Fruit fly (Drosophila melanogaster) whole organism, prepupa: ENCODE data around the gene Sam-S.

Experiments
- Blimp-1 ChIP-seq: fragments of 200-800 bp; sonication (Bioruptor generic); optimal IDR thresholded peaks from 3 replicates; lab custom pipeline; 2017; ENCODE audit warnings: missing biosample characterization, missing genetic modification characterization, mild to moderate bottlenecking, moderate library complexity, missing genetic modification reagents
- CG10669 ChIP-seq: fragments of 200-800 bp; sonication (Bioruptor generic); optimal IDR thresholded peaks from 3 replicates; lab custom pipeline; 2018; ENCODE audit warnings: missing biosample characterization, mild to moderate bottlenecking, missing genetic modification characterization, moderate library complexity
- CG11294 ChIP-seq: fragments of 200-800 bp; sonication (Bioruptor generic); IDR thresholded peaks from 2 replicates; pipeline ENCODE4 v1.3.6; 2022; ENCODE audit warnings: missing biosample characterization, missing genetic modification characterization
- CG11762 ChIP-seq: fragments of 200-800 bp; sonication (Bioruptor generic); optimal IDR thresholded peaks from 3 replicates; lab custom pipeline; 2016; ENCODE audit warnings: missing biosample characterization, missing genetic modification characterization; ENCODE audit not compliant: insufficient read depth
- CG11902 ChIP-seq: fragments of 200-800 bp; sonication (Bioruptor generic); optimal IDR thresholded peaks from 3 replicates; lab custom pipeline; 2016; ENCODE audit warnings: missing biosample characterization, missing genetic modification characterization
- CG15336 ChIP-seq: fragments of 200-800 bp; sonication (Bioruptor generic); IDR thresholded peaks from 2 replicates; pipeline ENCODE4 v1.3.6; 2022; ENCODE audit warnings: missing biosample characterization, missing genetic modification characterization
- CG16779 ChIP-seq: fragments of 200-800 bp; sonication (Bioruptor generic); optimal IDR thresholded peaks from 3 replicates; lab custom pipeline; 2017; ENCODE audit warnings: missing biosample characterization, mild to moderate bottlenecking, missing genetic modification characterization
- CG3032 ChIP-seq: fragments of 200-800 bp; optimal IDR thresholded peaks from 2 replicates; lab custom pipeline; 2019; ENCODE audit warnings: missing biosample characterization, mild to moderate bottlenecking, missing genetic modification characterization, moderate library complexity
- CG32006 ChIP-seq: fragments of 200-800 bp; sonication (Bioruptor generic); optimal IDR thresholded peaks from 3 replicates; lab custom pipeline; 2017; ENCODE audit warnings: missing biosample characterization, mild to moderate bottlenecking, missing genetic modification characterization
- CG3919 ChIP-seq: fragments of 200-800 bp; sonication (Bioruptor generic); optimal IDR thresholded peaks from 3 replicates; lab custom pipeline; 2016; ENCODE audit warnings: missing biosample characterization, missing genetic modification characterization
- CG4318 ChIP-seq: fragments of 200-800 bp; sonication (Bioruptor generic); optimal IDR thresholded peaks from 3 replicates; lab custom pipeline; 2017; ENCODE audit warnings: missing biosample characterization, mild to moderate bottlenecking, missing genetic modification characterization
- CG6163 ChIP-seq: fragments of 200-800 bp; sonication (Bioruptor generic); IDR thresholded peaks from 3 replicates; pipeline ENCODE4 v1.3.6; 2022; ENCODE audit warnings: missing biosample characterization, missing genetic modification characterization
- CG6276 ChIP-seq: fragments of 200-800 bp; sonication (Bioruptor generic); optimal IDR thresholded peaks from 2 replicates; lab custom pipeline; 2017; ENCODE audit warnings: missing biosample characterization, mild to moderate bottlenecking, missing genetic modification characterization
- CG6808 ChIP-seq: fragments of 200-800 bp; sonication (Bioruptor generic); optimal IDR thresholded peaks from 3 replicates; lab custom pipeline; 2017; ENCODE audit warnings: missing biosample characterization, missing genetic modification characterization, mild to moderate bottlenecking, moderate library complexity, missing genetic modification reagents
- CG8119 ChIP-seq: fragments of 200-800 bp; sonication (Bioruptor generic); IDR thresholded peaks from 3 replicates; pipeline ENCODE4 v1.3.6; 2022; ENCODE audit warnings: missing biosample characterization, missing genetic modification characterization
- CG8319 ChIP-seq: fragments of 200-800 bp; sonication (Bioruptor generic); optimal IDR thresholded peaks from 3 replicates; lab custom pipeline; 2016; ENCODE audit warnings: missing biosample characterization, missing genetic modification characterization
- Eip75B ChIP-seq: fragments of 200-800 bp; sonication (Bioruptor generic); optimal IDR thresholded peaks from 3 replicates; lab custom pipeline; 2016; ENCODE audit warnings: missing biosample characterization, missing genetic modification characterization
- Eip78C ChIP-seq: fragments of 200-800 bp; sonication (Bioruptor generic); peaks from one replicate; lab custom pipeline; 2016; ENCODE audit warnings: missing biosample characterization, missing genetic modification characterization
- Eip93F ChIP-seq: fragments of 200-800 bp; sonication (Bioruptor generic); optimal IDR thresholded peaks from 2 replicates; lab custom pipeline; 2016; ENCODE audit warnings: missing biosample characterization, mild to moderate bottlenecking, missing genetic modification characterization
- Ets21C ChIP-seq: fragments of 200-800 bp; sonication (Bioruptor generic); optimal IDR thresholded peaks from 3 replicates; lab custom pipeline; 2016; ENCODE audit warnings: missing biosample characterization, missing genetic modification characterization
- Ets96B ChIP-seq: fragments of 200-800 bp; optimal IDR thresholded peaks from 2 replicates; lab custom pipeline; 2019; ENCODE audit warnings: missing biosample characterization, mild to moderate bottlenecking, missing genetic modification characterization, moderate library complexity
- Gug ChIP-seq: fragments of 200-800 bp; sonication (Bioruptor generic); IDR thresholded peaks from 2 replicates; pipeline ENCODE4 v1.3.6; 2022; ENCODE audit warnings: missing biosample characterization, missing genetic modification characterization
- Hr38 ChIP-seq: sonication (Bioruptor generic); optimal IDR thresholded peaks from 2 replicates; lab custom pipeline; 2016; ENCODE audit warnings: missing biosample characterization, missing genetic modification characterization
- Hr39 ChIP-seq: fragments of 200-800 bp; sonication (Bioruptor generic); optimal IDR thresholded peaks from 2 replicates; lab custom pipeline; 2016; ENCODE audit warnings: missing biosample characterization, missing genetic modification characterization
- Hr4 ChIP-seq: fragments of 200-800 bp; sonication (Bioruptor generic); optimal IDR thresholded peaks from 3 replicates; lab custom pipeline; 2016; ENCODE audit warnings: missing biosample characterization, missing genetic modification characterization
- Lpt ChIP-seq: fragments of 200-800 bp; sonication (Bioruptor generic); optimal IDR thresholded peaks from 3 replicates; lab custom pipeline; 2016; ENCODE audit warnings: missing biosample characterization, missing genetic modification characterization
- Met ChIP-seq: fragments of 200-800 bp; sonication (Bioruptor generic); optimal IDR thresholded peaks from 3 replicates; lab custom pipeline; 2016; ENCODE audit warnings: missing biosample characterization, missing genetic modification characterization
- OdsH ChIP-seq: fragments of 200-800 bp; sonication (Bioruptor generic); optimal IDR thresholded peaks from 3 replicates; lab custom pipeline; 2016; ENCODE audit warnings: missing biosample characterization, missing genetic modification characterization
- Smox ChIP-seq: fragments of 200-800 bp; sonication (Bioruptor generic); optimal IDR thresholded peaks from 3 replicates; lab custom pipeline; 2016; ENCODE audit warnings: missing biosample characterization, missing genetic modification characterization
- Sox102F ChIP-seq: fragments of 200-800 bp; sonication (Bioruptor generic); optimal IDR thresholded peaks from 2 replicates; lab custom pipeline; 2016; ENCODE audit warnings: missing biosample characterization, mild to moderate bottlenecking, missing genetic modification characterization
- acj6 ChIP-seq: fragments of 200-800 bp; sonication (Bioruptor generic); optimal IDR thresholded peaks from 3 replicates; lab custom pipeline; 2016; ENCODE audit warnings: missing biosample characterization, missing genetic modification characterization
- cyc ChIP-seq: fragments of 200-800 bp; sonication (Bioruptor generic); optimal IDR thresholded peaks from 3 replicates; lab custom pipeline; 2016; ENCODE audit warnings: missing biosample characterization, missing genetic modification characterization
- dac ChIP-seq: fragments of 200-800 bp; sonication (Bioruptor generic); optimal IDR thresholded peaks from 2 replicates; lab custom pipeline; 2017; ENCODE audit warnings: missing biosample characterization, mild to moderate bottlenecking, missing genetic modification characterization
- dsx ChIP-seq: fragments of 200-800 bp; optimal IDR thresholded peaks from 3 replicates; lab custom pipeline; 2019; ENCODE audit warnings: missing biosample characterization, mild to moderate bottlenecking, missing genetic modification characterization, moderate library complexity; ENCODE audit not compliant: poor library complexity, severe bottlenecking
- fd59A ChIP-seq: fragments of 200-800 bp; sonication (Bioruptor generic); optimal IDR thresholded peaks from 2 replicates; lab custom pipeline; 2017; ENCODE audit warnings: missing biosample characterization, mild to moderate bottlenecking, missing genetic modification characterization, missing genetic modification reagents
- fd85E ChIP-seq: fragments of 200-800 bp; sonication (Bioruptor generic); optimal IDR thresholded peaks from 3 replicates; lab custom pipeline; 2016; ENCODE audit warnings: missing biosample characterization, missing genetic modification characterization
- fkh ChIP-seq: fragments of 200-800 bp; sonication (Bioruptor generic); optimal IDR thresholded peaks from 3 replicates; lab custom pipeline; 2017; ENCODE audit warnings: missing biosample characterization, mild to moderate bottlenecking, missing genetic modification characterization, moderate library complexity
- lz ChIP-seq: fragments of 200-800 bp; sonication (Bioruptor generic); optimal IDR thresholded peaks from 3 replicates; lab custom pipeline; 2016; ENCODE audit warnings: missing biosample characterization, missing genetic modification characterization
- pdm3 ChIP-seq: fragments of 200-800 bp; sonication (Bioruptor generic); optimal IDR thresholded peaks from 3 replicates; lab custom pipeline; 2016; ENCODE audit warnings: missing biosample characterization, missing genetic modification characterization
- spab ChIP-seq: fragments of 200-800 bp; sonication (Bioruptor generic); optimal IDR thresholded peaks from 2 replicates; lab custom pipeline; 2017; ENCODE audit warnings: missing biosample characterization, mild to moderate bottlenecking, missing genetic modification characterization, missing genetic modification reagents
- svp ChIP-seq: fragments of 200-800 bp; sonication (Bioruptor generic); peaks from one replicate; lab custom pipeline; 2016; ENCODE audit warnings: missing biosample characterization, missing genetic modification characterization
- topi ChIP-seq: fragments of 200-800 bp; sonication (Bioruptor generic); optimal IDR thresholded peaks from 3 replicates; lab custom pipeline; 2016; ENCODE audit warnings: missing biosample characterization, missing genetic modification characterization
- vri ChIP-seq: fragments of 200-800 bp; sonication (Bioruptor generic); optimal IDR thresholded peaks from 3 replicates; lab custom pipeline; 2016; ENCODE audit warnings: missing biosample characterization, mild to moderate bottlenecking, missing genetic modification characterization

Sam-S gene

DNA sequence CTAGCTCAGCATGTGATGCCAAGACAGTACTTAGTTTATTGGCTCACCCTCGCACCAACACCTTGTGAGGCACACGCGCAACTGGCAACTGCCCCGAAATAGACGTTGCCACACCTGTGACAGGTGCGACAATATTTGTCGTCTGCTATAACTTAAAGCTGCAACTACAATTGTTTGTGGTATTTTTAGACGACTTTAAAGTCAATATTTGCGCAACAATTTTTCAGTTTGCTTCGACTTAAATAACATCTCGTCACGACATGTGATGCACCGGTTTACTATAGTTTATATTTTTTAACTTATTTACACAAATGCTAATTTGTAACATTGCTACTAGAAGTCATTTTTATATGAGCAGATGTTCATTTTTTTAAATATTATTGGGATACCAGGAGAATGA is 25.5 kb upstream of the Sam-S start:
- TF ChIP-seq acj6 (no peak), fkh (peak; percentile 91), vri (GFP tag; lab: Kevin White, UChicago) (peak; percentile 68), Eip78C (GFP tag; lab: Kevin White, UChicago) (peak; percentile 0), pdm3 (no peak)

DNA sequence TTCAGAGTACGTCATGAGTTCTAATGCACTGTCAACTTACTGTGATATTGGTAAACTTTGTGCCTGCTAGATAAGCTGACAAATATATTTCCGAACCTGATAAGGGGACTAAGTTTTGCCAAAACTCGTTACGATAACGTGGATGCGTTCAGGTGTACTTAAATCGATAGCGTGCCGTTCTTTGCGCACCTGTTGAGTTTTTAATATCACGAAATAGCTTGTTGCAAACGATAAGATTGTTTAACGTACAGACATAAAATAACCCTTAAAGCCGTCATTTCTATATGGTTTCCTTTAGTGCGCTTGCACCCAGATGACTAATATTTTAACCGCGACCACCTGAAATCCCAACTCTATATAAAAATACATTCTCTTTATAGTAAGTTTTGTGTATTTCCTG is 24.6 kb upstream of the Sam-S start:
- TF ChIP-seq CG10669 (GFP tag; lab: Kevin White, UChicago) (no peak), Ets96B (tag; lab: Kevin White, UChicago) (no peak), svp (GFP tag; lab: Kevin White, UChicago) (no peak), vri (GFP tag; lab: Kevin White, UChicago) (peak; percentile 41)

- TF ChIP-seq cyc (GFP tag; lab: Kevin White, UChicago) (no peak), Lpt (GFP tag; lab: Kevin White, UChicago) (no peak), Eip78C (GFP tag; lab: Kevin White, UChicago) (no peak), OdsH (GFP tag; lab: Kevin White, UChicago) (no peak), lz (no peak), fkh (peak; percentile 82), Met (no peak), CG3032 (tag; lab: Kevin White, UChicago) (no peak), CG3919 (GFP tag; lab: Kevin White, UChicago) (no peak)
- TF ChIP-seq, all 60 proteins: peak for 1
These were observed 21.6 kb upstream of the Sam-S start for dm6 chr2L:85099-85498.

DNA sequence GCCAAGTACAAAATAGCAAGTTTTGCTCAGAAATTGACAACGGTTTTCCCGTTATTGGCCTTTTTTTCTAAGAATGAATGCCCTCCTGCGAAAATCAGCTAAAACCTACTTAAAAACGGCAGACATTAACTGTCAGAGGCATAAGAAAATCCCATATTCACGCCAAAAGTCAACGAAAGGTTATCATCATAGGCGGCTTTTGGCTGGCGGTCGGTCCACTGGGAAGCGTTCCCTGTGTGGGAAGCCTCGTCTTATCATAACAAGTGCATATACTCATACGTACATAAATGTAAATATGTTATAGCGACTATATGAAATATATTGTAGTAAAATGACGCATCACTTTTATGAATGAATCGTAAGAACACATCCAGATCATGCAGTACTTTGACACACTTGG is 21.0 kb upstream of the Sam-S start:
- TF ChIP-seq Eip78C (GFP tag; lab: Kevin White, UChicago) = peak; percentile 20
- no peak for TF ChIP-seq Smox (GFP tag; lab: Kevin White, UChicago)
- peak; percentile 98 for TF ChIP-seq svp (GFP tag; lab: Kevin White, UChicago)

DNA sequence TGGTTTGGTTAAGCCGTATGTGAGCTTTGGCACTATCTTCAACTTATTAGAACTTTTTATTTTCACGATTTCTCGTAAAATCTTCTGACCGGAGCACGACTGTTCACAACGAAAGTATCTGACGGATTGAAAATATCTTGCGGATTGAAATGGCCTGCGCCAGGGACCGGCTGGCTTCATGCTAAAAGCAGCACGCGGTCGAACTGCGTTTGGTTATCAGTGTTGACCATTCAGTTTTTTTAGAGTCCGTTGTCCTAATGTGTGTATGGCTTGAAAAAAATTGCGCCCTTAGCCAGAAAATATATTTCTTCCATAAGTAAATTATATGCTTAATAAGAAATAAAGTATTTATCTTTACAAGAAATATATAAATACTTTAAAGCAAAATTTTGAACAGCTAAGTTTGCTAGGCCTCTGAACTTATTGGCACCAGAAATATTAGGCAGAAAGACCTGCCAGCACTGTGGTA is 19.4 kb upstream of the Sam-S start, which contains the start of gene net:
Gene net (minus strand): TSS at position 133 of the 469 bp plus-strand sequence.
- TF ChIP-seq CG6163 (GFP tag; lab: Robert Waterston, UW) (no peak), Sox102F (GFP tag; lab: Kevin White, UChicago) (peak; percentile 59), acj6 (peak; percentile 44), CG11902 (GFP tag; lab: Kevin White, UChicago) (no peak), vri (GFP tag; lab: Kevin White, UChicago) (peak; percentile 41), pdm3 (peak; percentile 33), Smox (GFP tag; lab: Kevin White, UChicago) (peak; percentile 32), Hr39 (GFP tag; lab: Kevin White, UChicago) (no peak), CG16779 (peak; percentile 64), CG4318 (GFP tag; lab: Kevin White, UChicago) (peak; percentile 34), Eip93F (peak; percentile 53), spab (GFP tag; lab: Kevin White, UChicago) (peak; percentile 51), CG6808 (GFP tag; lab: Kevin White, UChicago) (peak; percentile 71), CG32006 (GFP tag; lab: Kevin White, UChicago) (no peak), CG15336 (GFP tag; lab: Robert Waterston, UW) (peak; percentile 62), CG6276 (GFP tag; lab: Kevin White, UChicago) (peak; percentile 72), CG11294 (GFP tag; lab: Robert Waterston, UW) (no peak), Gug (GFP tag; lab: Robert Waterston, UW) (no peak), Hr38 (GFP tag; lab: Kevin White, UChicago) (no peak), CG8119 (GFP tag; lab: Robert Waterston, UW) (peak; percentile 60; the same call in 2 of the 3 replicates), Ets21C (GFP tag; lab: Kevin White, UChicago) (no peak), CG11762 (peak; percentile 11), topi (GFP tag; lab: Kevin White, UChicago) (peak; percentile 8), CG8319 (GFP tag; lab: Kevin White, UChicago) (no peak), Hr4 (GFP tag; lab: Kevin White, UChicago) (peak; percentile 52), fd59A (GFP tag; lab: Kevin White, UChicago) (peak; percentile 13), dsx (GFP tag; lab: Kevin White, UChicago) (peak; percentile 65), fkh (peak; percentile 34), cyc (GFP tag; lab: Kevin White, UChicago) (peak; percentile 19), Eip78C (GFP tag; lab: Kevin White, UChicago) (peak; percentile 90), dac (GFP tag; lab: Kevin White, UChicago) (peak; percentile 12), Eip75B (GFP tag; lab: Kevin White, UChicago) (peak; percentile 42), Met (peak; percentile 56), fd85E (no peak), Blimp-1 (GFP tag; lab: Kevin White, UChicago) (peak; percentile 62)
